Fruit fly (Drosophila melanogaster) whole organism, embryonic: ENCODE measurements around the gene CG1421.

Source experiments
- Atf-2 ChIP-seq: fragments of 200-800 bp; sonication (Bioruptor generic); optimal IDR thresholded peaks from 2 replicates; lab custom pipeline; 2016; ENCODE audit warnings: missing biosample characterization, missing genetic modification characterization
- Bteb2 ChIP-seq: fragments of 200-800 bp; sonication (Bioruptor generic); optimal IDR thresholded peaks from 2 replicates; lab custom pipeline; 2016; ENCODE audit warnings: missing biosample characterization, missing genetic modification characterization
- CG10147 ChIP-seq: fragments of 200-800 bp; sonication (Bioruptor generic); optimal IDR thresholded peaks from 2 replicates; lab custom pipeline; 2019; ENCODE audit warnings: missing biosample characterization, mild to moderate bottlenecking, missing genetic modification characterization, moderate library complexity
- CG11085 ChIP-seq: fragments of 200-800 bp; sonication (Bioruptor generic); IDR thresholded peaks from 2 replicates; pipeline ENCODE4 v1.3.6; 2022; ENCODE audit warnings: missing biosample characterization, missing genetic modification characterization
- CG14014 ChIP-seq: fragments of 200-800 bp; sonication (Bioruptor generic); IDR thresholded peaks from 2 replicates; pipeline ENCODE4 v1.3.6; 2022; ENCODE audit warnings: missing biosample characterization, missing genetic modification characterization
- CG17385 ChIP-seq: fragments of 200-800 bp; sonication (Bioruptor generic); optimal IDR thresholded peaks from 3 replicates; lab custom pipeline; 2018; ENCODE audit warnings: missing biosample characterization, mild to moderate bottlenecking, missing genetic modification characterization
- CG17912 ChIP-seq: fragments of 200-800 bp; sonication (Bioruptor generic); optimal IDR thresholded peaks from 2 replicates; lab custom pipeline; 2018; ENCODE audit warnings: missing biosample characterization, mild to moderate bottlenecking, missing genetic modification characterization
- CG1832 ChIP-seq: fragments of 200-800 bp; sonication (Bioruptor generic); optimal IDR thresholded peaks from 2 replicates; lab custom pipeline; 2017; ENCODE audit warnings: missing biosample characterization, mild to moderate bottlenecking, missing genetic modification characterization, inconsistent platforms
- CG2129 ChIP-seq: fragments of 200-800 bp; sonication (Bioruptor generic); IDR thresholded peaks from 2 replicates; pipeline ENCODE4 v1.3.6; 2022; ENCODE audit warnings: missing biosample characterization, missing genetic modification characterization; ENCODE audit not compliant: partially characterized antibody
- CG32767 ChIP-seq: fragments of 200-800 bp; sonication (Bioruptor generic); IDR thresholded peaks from 2 replicates; pipeline ENCODE4 v1.3.6; 2022; ENCODE audit warnings: missing biosample characterization, missing genetic modification characterization
- CG32772 ChIP-seq: fragments of 200-800 bp; sonication (Bioruptor generic); IDR thresholded peaks from 2 replicates; pipeline ENCODE4 v1.3.6; 2022; ENCODE audit warnings: missing biosample characterization, missing genetic modification characterization
- CG34422 ChIP-seq: fragments of 200-800 bp; sonication (Bioruptor generic); IDR thresholded peaks from 3 replicates; pipeline ENCODE4 v1.3.6; 2022; ENCODE audit warnings: missing biosample characterization, missing genetic modification characterization
- CG3726 ChIP-seq: fragments of 200-800 bp; sonication (Bioruptor generic); IDR thresholded peaks from 3 replicates; pipeline ENCODE4, ENCODE4 v1.3.6; 2022; ENCODE audit warnings: missing biosample characterization, missing genetic modification characterization
- CG4404 ChIP-seq: fragments of 200-800 bp; sonication (Bioruptor generic); IDR thresholded peaks from 2 replicates; pipeline ENCODE4 v1.3.6; 2022; ENCODE audit warnings: missing biosample characterization, missing genetic modification characterization
- CG7372 ChIP-seq: fragments of 200-800 bp; sonication (Bioruptor generic); IDR thresholded peaks from 2 replicates; pipeline ENCODE4 v1.3.6; 2022; ENCODE audit warnings: missing biosample characterization, missing genetic modification characterization
- CG7963 ChIP-seq: fragments of 200-800 bp; sonication (Bioruptor generic); IDR thresholded peaks from 3 replicates; pipeline ENCODE4 v1.3.6; 2022; ENCODE audit warnings: missing biosample characterization, missing genetic modification characterization; ENCODE audit not compliant: partially characterized antibody
- CG9876 ChIP-seq: fragments of 200-800 bp; sonication (Bioruptor generic); optimal IDR thresholded peaks from 2 replicates; lab custom pipeline; 2016; ENCODE audit warnings: missing biosample characterization, missing genetic modification characterization
- CG9932 ChIP-seq: fragments of 200-800 bp; sonication (Bioruptor generic); IDR thresholded peaks from 2 replicates; pipeline ENCODE4 v1.3.6; 2022; ENCODE audit warnings: missing biosample characterization, missing genetic modification characterization
- Camta ChIP-seq: fragments of 200-800 bp; sonication (Bioruptor generic); optimal IDR thresholded peaks from 2 replicates; lab custom pipeline; 2016; ENCODE audit warnings: missing biosample characterization, missing genetic modification characterization
- D ChIP-seq, 2 experiments: fragments of 200-800 bp in 1 of 2; fragments of >200 bp in 1 of 2; sonication (Bioruptor generic) in 1 of 2; optimal IDR thresholded peaks; 2 replicates in 1 of 2; 3 replicates in 1 of 2; lab custom pipeline; 2017; ENCODE audit warnings: mild to moderate bottlenecking in 1 of 2, missing biosample characterization in 1 of 2, missing genetic modification characterization in 1 of 2, missing genetic modification reagents in 1 of 2
- D19B ChIP-seq: fragments of 200-800 bp; sonication (Bioruptor generic); optimal IDR thresholded peaks from 2 replicates; lab custom pipeline; 2017; ENCODE audit warnings: missing biosample characterization, mild to moderate bottlenecking, missing genetic modification characterization
- Drgx ChIP-seq: fragments of 200-800 bp; sonication (Bioruptor generic); IDR thresholded peaks from 2 replicates; pipeline ENCODE4 v1.3.6; 2022; ENCODE audit warnings: missing biosample characterization, missing genetic modification characterization
- Eip74EF ChIP-seq, 2 experiments: fragments of 200-800 bp in 1 of 2; fragments of >200 bp in 1 of 2; sonication (Bioruptor generic) in 1 of 2; optimal IDR thresholded peaks; 2 replicates each; lab custom pipeline; 2017 to 2019; ENCODE audit warnings: missing biosample characterization in 2 of 2, missing genetic modification characterization in 2 of 2, mild to moderate bottlenecking in 1 of 2, moderate library complexity in 1 of 2
- Hr39 ChIP-seq: fragments of >200 bp; optimal IDR thresholded peaks from 2 replicates; lab custom pipeline; 2017
- MESR4 ChIP-seq: fragments of 200-800 bp; sonication (Bioruptor generic); optimal IDR thresholded peaks from 2 replicates; lab custom pipeline; 2018; ENCODE audit warnings: missing biosample characterization, mild to moderate bottlenecking, missing genetic modification characterization, moderate library complexity
- Nf-YA ChIP-seq: fragments of 200-800 bp; sonication (Bioruptor generic); IDR thresholded peaks from 2 replicates; pipeline ENCODE4 v1.3.6; 2022; ENCODE audit warnings: missing biosample characterization, missing genetic modification characterization
- Nf-YB ChIP-seq: fragments of 200-800 bp; sonication (Bioruptor generic); optimal IDR thresholded peaks from 3 replicates; lab custom pipeline; 2019; ENCODE audit warnings: missing biosample characterization, mild to moderate bottlenecking, missing genetic modification characterization, moderate library complexity
- Oaz ChIP-seq: fragments of 200-800 bp; sonication (Bioruptor generic); IDR thresholded peaks from 2 replicates; pipeline ENCODE4 v1.3.6; 2022; ENCODE audit warnings: missing biosample characterization, missing genetic modification characterization
- Optix ChIP-seq: fragments of 200-800 bp; sonication (Bioruptor generic); IDR thresholded peaks from 3 replicates; pipeline ENCODE4 v1.3.6; 2022; ENCODE audit warnings: missing biosample characterization, missing genetic modification characterization
- Scr ChIP-seq: fragments of 200-800 bp; sonication (Bioruptor generic); IDR thresholded peaks from 2 replicates; pipeline ENCODE4 v1.3.6; 2022; ENCODE audit warnings: missing biosample characterization, missing genetic modification characterization; ENCODE audit not compliant: partially characterized antibody
- abd-A ChIP-seq: fragments of 200-800 bp; sonication (Bioruptor generic); optimal IDR thresholded peaks from 3 replicates; lab custom pipeline; 2019; ENCODE audit warnings: missing biosample characterization, mild to moderate bottlenecking, missing genetic modification characterization, moderate library complexity
- amos ChIP-seq: fragments of 200-800 bp; sonication (Bioruptor generic); IDR thresholded peaks from 2 replicates; pipeline ENCODE4 v1.3.6; 2022; ENCODE audit warnings: missing biosample characterization, missing genetic modification characterization; ENCODE audit not compliant: partially characterized antibody
- cg ChIP-seq: fragments of 200-800 bp; sonication (Bioruptor generic); optimal IDR thresholded peaks from 3 replicates; lab custom pipeline; 2019; ENCODE audit warnings: missing biosample characterization, mild to moderate bottlenecking, missing genetic modification characterization, moderate library complexity
- chn ChIP-seq: fragments of 200-800 bp; sonication (Bioruptor generic); optimal IDR thresholded peaks from 2 replicates; lab custom pipeline; 2016; ENCODE audit warnings: missing biosample characterization, missing genetic modification characterization
- fru ChIP-seq: fragments of >200 bp; optimal IDR thresholded peaks from 2 replicates; lab custom pipeline; 2017
- gsb ChIP-seq: fragments of 200-800 bp; sonication (Bioruptor generic); IDR thresholded peaks from 2 replicates; pipeline ENCODE4 v1.3.6; 2022; ENCODE audit warnings: missing biosample characterization, missing genetic modification characterization
- kni ChIP-seq: fragments of 200-800 bp; sonication (Bioruptor generic); optimal IDR thresholded peaks from 3 replicates; lab custom pipeline; 2017; ENCODE audit warnings: mild to moderate bottlenecking, missing biosample characterization, missing genetic modification reagents, missing genetic modification characterization
- pros ChIP-seq: fragments of 200-800 bp; sonication (Bioruptor generic); optimal IDR thresholded peaks from 3 replicates; lab custom pipeline; 2019; ENCODE audit warnings: missing biosample characterization, mild to moderate bottlenecking, missing genetic modification characterization, moderate library complexity
- row ChIP-seq: fragments of 200-800 bp; sonication (Bioruptor generic); IDR thresholded peaks from 3 replicates; pipeline ENCODE4 v1.3.6; 2022; ENCODE audit warnings: missing biosample characterization, missing genetic modification characterization
- sens-2 ChIP-seq: fragments of 200-800 bp; sonication (Bioruptor generic); IDR thresholded peaks from 2 replicates; pipeline ENCODE4 v1.3.6; 2022; ENCODE audit warnings: missing biosample characterization, missing genetic modification characterization
- sna ChIP-seq: fragments of 200-800 bp; sonication (Bioruptor generic); IDR thresholded peaks from 2 replicates; pipeline ENCODE4 v1.3.6; 2022; ENCODE audit warnings: missing biosample characterization, missing genetic modification characterization; ENCODE audit not compliant: partially characterized antibody
- sr ChIP-seq: fragments of 200-800 bp; sonication (Bioruptor generic); IDR thresholded peaks from 3 replicates; pipeline ENCODE4 v1.3.6; 2022; ENCODE audit warnings: missing biosample characterization, missing genetic modification characterization
- tll ChIP-seq, 2 experiments: fragments of 200-800 bp in 1 of 2; fragments of >200 bp in 1 of 2; sonication (Bioruptor generic) in 1 of 2; optimal IDR thresholded peaks; 2 replicates each; lab custom pipeline; 2017 to 2019; ENCODE audit warnings: missing biosample characterization in 2 of 2, missing genetic modification characterization in 2 of 2, mild to moderate bottlenecking in 1 of 2, moderate library complexity in 1 of 2
- tna ChIP-seq: fragments of 200-800 bp; sonication (Bioruptor generic); IDR thresholded peaks from 2 replicates; pipeline ENCODE4 v1.3.6; 2022; ENCODE audit warnings: missing biosample characterization, missing genetic modification characterization; ENCODE audit not compliant: partially characterized antibody
- twi ChIP-seq: fragments of 200-800 bp; optimal IDR thresholded peaks from 2 replicates; lab custom pipeline; 2019; ENCODE audit warnings: missing biosample characterization, mild to moderate bottlenecking, missing genetic modification characterization, moderate library complexity
- vnd ChIP-seq: fragments of 200-800 bp; sonication (Bioruptor generic); IDR thresholded peaks from 3 replicates; pipeline ENCODE4 v1.3.6; 2022; ENCODE audit warnings: missing biosample characterization, missing genetic modification characterization; ENCODE audit not compliant: partially characterized antibody
- zen ChIP-seq: fragments of 200-800 bp; sonication (Bioruptor generic); optimal IDR thresholded peaks from 3 replicates; lab custom pipeline; 2018; ENCODE audit warnings: missing biosample characterization, mild to moderate bottlenecking, missing genetic modification characterization, moderate library complexity
- zen2 ChIP-seq: fragments of 200-800 bp; sonication (Bioruptor generic); IDR thresholded peaks from 3 replicates; pipeline ENCODE4 v1.3.6; 2022; ENCODE audit warnings: missing biosample characterization, missing genetic modification characterization; ENCODE audit not compliant: partially characterized antibody

Gene CG1421

dm6 chr2L:21867040-21867981 is 35.5 kb upstream of the CG1421 start (continued):
- TF ChIP-seq Eip74EF (GFP tag; optimal IDR thresholded peaks at IDR 0.05; lab: Kevin White, UChicago), result peak in 1 of 2 experiments; percentile 85
- TF ChIP-seq CG9932, result peak; percentile 92
- no peak for TF ChIP-seq sna (GFP tag; lab: Robert Waterston, UW)
- 0 out of 3 replicates have a peak, but pooled peaks have one; percentile 27 for TF ChIP-seq zen2 (GFP tag; lab: Robert Waterston, UW)
- TF ChIP-seq Nf-YB (GFP tag; lab: Kevin White, UChicago), result peak; percentile 64
- TF ChIP-seq CG9876 (GFP tag; lab: Kevin White, UChicago), result peak; percentile 85
- TF ChIP-seq CG4404 (GFP tag; lab: Robert Waterston, UW), result peak; percentile 81
- TF ChIP-seq CG17385, result peak; percentile 85
- TF ChIP-seq Atf-2 (GFP tag; lab: Kevin White, UChicago), result peak; percentile 91
- TF ChIP-seq sens-2, result peak; percentile 82
- no peak for TF ChIP-seq Hr39
- peak; percentile 84; the same call in 1 of the 3 replicates for TF ChIP-seq CG3726 (GFP tag; lab: Robert Waterston, UW)
- peak; percentile 76 for TF ChIP-seq Oaz (GFP tag; lab: Robert Waterston, UW)
- TF ChIP-seq D19B (GFP tag; lab: Kevin White, UChicago), result peak; percentile 97
- no peak for TF ChIP-seq Drgx
- TF ChIP-seq CG11085, result peak; percentile 74
- peak; percentile 90 for TF ChIP-seq CG14014
- peak; percentile 90 for TF ChIP-seq row
- TF ChIP-seq Camta (GFP tag; lab: Kevin White, UChicago), result peak; percentile 93
- TF ChIP-seq tna (GFP tag; lab: Robert Waterston, UW), result no peak
- peak; percentile 30 for TF ChIP-seq MESR4
- TF ChIP-seq Nf-YA, result peak; percentile 80
- no peak for TF ChIP-seq CG2129 (GFP tag; lab: Robert Waterston, UW)
- TF ChIP-seq CG7372 (GFP tag; lab: Robert Waterston, UW), result peak; percentile 79
- peak; percentile 67; the same call in 1 of the 3 replicates for TF ChIP-seq sr
- TF ChIP-seq CG7963 (GFP tag; lab: Robert Waterston, UW), result no peak
- TF ChIP-seq Bteb2 (GFP tag; lab: Kevin White, UChicago), result peak; percentile 77
- no peak for TF ChIP-seq amos (GFP tag; lab: Robert Waterston, UW)
- TF ChIP-seq gsb (GFP tag; lab: Robert Waterston, UW), result peak; percentile 77
- peak; percentile 90 for TF ChIP-seq CG32772 (GFP tag; lab: Robert Waterston, UW)
- peak; percentile 85 for TF ChIP-seq CG10147 (GFP tag; lab: Kevin White, UChicago)
- no peak for TF ChIP-seq CG17912
- no peak for TF ChIP-seq fru (lab: Kevin White, UChicago)
- peak; percentile 98 for TF ChIP-seq abd-A (tag; lab: Kevin White, UChicago)

dm6 chr2L:21868712-21869280 is 34.0 kb upstream of the CG1421 start:
- no peak for TF ChIP-seq Optix
- TF ChIP-seq chn (GFP tag; lab: Kevin White, UChicago), result no peak
- 0 out of 2 replicates have a peak, but pooled peaks have one; percentile 12 for TF ChIP-seq Scr
- TF ChIP-seq zen, result peak; percentile 30
- peak; percentile 77 for TF ChIP-seq cg (GFP tag; lab: Kevin White, UChicago)
- peak; percentile 1 for TF ChIP-seq twi (tag; lab: Kevin White, UChicago)
- peak; percentile 88 for TF ChIP-seq pros (GFP tag; lab: Kevin White, UChicago)
- TF ChIP-seq CG34422, result 0 out of 3 replicates have a peak, but pooled peaks have one; percentile 22
- TF ChIP-seq CG32767 (GFP tag; lab: Robert Waterston, UW), result 0 out of 2 replicates have a peak, but pooled peaks have one; percentile 39
- TF ChIP-seq abd-A (tag; lab: Kevin White, UChicago), result peak; percentile 29
- TF ChIP-seq vnd (GFP tag; lab: Robert Waterston, UW), result no peak
- TF ChIP-seq tll (GFP tag; optimal IDR thresholded peaks at IDR 0.05; lab: Kevin White, UChicago), result peak in 1 of 2 experiments; percentile 11
- TF ChIP-seq kni, result peak; percentile 74
- peak; percentile 57 for TF ChIP-seq CG1832
- peak; percentile 20 for TF ChIP-seq D (optimal IDR thresholded peaks at IDR 0.05; lab: Kevin White, UChicago)
- TF ChIP-seq D (GFP tag; optimal IDR thresholded peaks at IDR 0.05; lab: Kevin White, UChicago), result no peak
